Fruit fly (Drosophila melanogaster) whole organism, embryonic: ENCODE data around the gene Ilp5.
A peak's percentile ranks its signal among the peaks of the same experiment; 100 is the strongest.

Experiments used
- BEAF-32 ChIP-seq: fragments of 200-800 bp; sonication (Bioruptor generic); optimal IDR thresholded peaks from 3 replicates; lab custom pipeline; 2017; ENCODE audit warnings: missing biosample characterization, missing genetic modification characterization, mild to moderate bottlenecking, moderate library complexity, missing genetic modification reagents
- CG11695 ChIP-seq: fragments of 200-800 bp; sonication (Bioruptor generic); IDR thresholded peaks from 3 replicates; pipeline ENCODE4 v1.3.6; 2022; ENCODE audit warnings: missing biosample characterization, missing genetic modification characterization
- CG12104 ChIP-seq: fragments of 200-800 bp; sonication (Bioruptor generic); optimal IDR thresholded peaks from 3 replicates; lab custom pipeline; 2016; ENCODE audit warnings: missing biosample characterization, missing genetic modification characterization
- CG12744 ChIP-seq: fragments of 200-800 bp; sonication (Bioruptor generic); optimal IDR thresholded peaks from 2 replicates; lab custom pipeline; 2016; ENCODE audit warnings: missing biosample characterization, missing genetic modification characterization
- CG14965 ChIP-seq: fragments of 200-800 bp; sonication (Bioruptor generic); optimal IDR thresholded peaks from 2 replicates; lab custom pipeline; 2016; ENCODE audit warnings: missing biosample characterization, missing genetic modification characterization, borderline replicate concordance
- CG17385 ChIP-seq: fragments of 200-800 bp; sonication (Bioruptor generic); optimal IDR thresholded peaks from 3 replicates; lab custom pipeline; 2018; ENCODE audit warnings: missing biosample characterization, mild to moderate bottlenecking, missing genetic modification characterization
- CG1792 ChIP-seq: fragments of 200-800 bp; sonication (Bioruptor generic); optimal IDR thresholded peaks from 2 replicates; lab custom pipeline; 2016; ENCODE audit warnings: missing biosample characterization, missing genetic modification characterization
- CG18476 ChIP-seq: fragments of 200-800 bp; sonication (Bioruptor generic); optimal IDR thresholded peaks from 2 replicates; lab custom pipeline; 2016; ENCODE audit warnings: missing biosample characterization, mild to moderate bottlenecking, missing genetic modification characterization
- CG18619 ChIP-seq: fragments of 200-800 bp; sonication (Bioruptor generic); optimal IDR thresholded peaks from 3 replicates; lab custom pipeline; 2017; ENCODE audit warnings: missing biosample characterization, mild to moderate bottlenecking, missing genetic modification characterization
- CG18764 ChIP-seq: fragments of 200-800 bp; sonication (Bioruptor generic); optimal IDR thresholded peaks from 3 replicates; lab custom pipeline; 2016; ENCODE audit warnings: missing biosample characterization, missing genetic modification characterization
- CG3065 ChIP-seq: fragments of 200-800 bp; sonication (Bioruptor generic); optimal IDR thresholded peaks from 2 replicates; lab custom pipeline; 2016; ENCODE audit warnings: missing biosample characterization, missing genetic modification characterization
- CG31388 ChIP-seq: fragments of 200-800 bp; sonication (Bioruptor generic); optimal IDR thresholded peaks from 2 replicates; lab custom pipeline; 2016; ENCODE audit warnings: missing biosample characterization, missing genetic modification characterization
- CG3726 ChIP-seq: fragments of 200-800 bp; sonication (Bioruptor generic); IDR thresholded peaks from 3 replicates; pipeline ENCODE4, ENCODE4 v1.3.6; 2022; ENCODE audit warnings: missing biosample characterization, missing genetic modification characterization
- CG6765 ChIP-seq: fragments of 200-800 bp; sonication (Bioruptor generic); optimal IDR thresholded peaks from 3 replicates; lab custom pipeline; 2017; ENCODE audit warnings: missing biosample characterization, mild to moderate bottlenecking, missing genetic modification characterization
- CG8944 ChIP-seq: fragments of 200-800 bp; sonication (Bioruptor generic); optimal IDR thresholded peaks from 3 replicates; lab custom pipeline; 2016; ENCODE audit warnings: missing biosample characterization, missing genetic modification characterization
- CG9876 ChIP-seq: fragments of 200-800 bp; sonication (Bioruptor generic); optimal IDR thresholded peaks from 2 replicates; lab custom pipeline; 2016; ENCODE audit warnings: missing biosample characterization, missing genetic modification characterization
- CG9932 ChIP-seq: fragments of 200-800 bp; sonication (Bioruptor generic); IDR thresholded peaks from 2 replicates; pipeline ENCODE4 v1.3.6; 2022; ENCODE audit warnings: missing biosample characterization, missing genetic modification characterization
- Dad ChIP-seq: fragments of 200-800 bp; sonication (Bioruptor generic); optimal IDR thresholded peaks from 3 replicates; lab custom pipeline; 2016; ENCODE audit warnings: missing biosample characterization, missing genetic modification characterization
- Deaf1 ChIP-seq: fragments of 200-800 bp; optimal IDR thresholded peaks from 3 replicates; lab custom pipeline; 2019; ENCODE audit warnings: missing biosample characterization, mild to moderate bottlenecking, missing genetic modification characterization, moderate library complexity
- Dll ChIP-seq: fragments of 200-800 bp; sonication (Bioruptor generic); IDR thresholded peaks from 4 replicates; pipeline ENCODE4 v1.3.6; 2022; ENCODE audit warnings: missing biosample characterization, missing genetic modification characterization; ENCODE audit not compliant: partially characterized antibody
- Dp ChIP-seq: fragments of 200-800 bp; sonication (Bioruptor generic); optimal IDR thresholded peaks from 2 replicates; lab custom pipeline; 2018; ENCODE audit warnings: missing biosample characterization, mild to moderate bottlenecking, missing genetic modification characterization, moderate library complexity
- Dref ChIP-seq: fragments of 200-800 bp; sonication (Bioruptor generic); IDR thresholded peaks from 2 replicates; pipeline ENCODE4 v1.3.6; 2022; ENCODE audit warnings: missing biosample characterization, missing genetic modification characterization
- Hmx ChIP-seq: fragments of 200-800 bp; sonication (Bioruptor generic); optimal IDR thresholded peaks from 2 replicates; lab custom pipeline; 2016; ENCODE audit warnings: missing biosample characterization, missing genetic modification characterization
- Hr39 ChIP-seq: fragments of >200 bp; optimal IDR thresholded peaks from 2 replicates; lab custom pipeline; 2017
- MESR4 ChIP-seq: fragments of 200-800 bp; sonication (Bioruptor generic); optimal IDR thresholded peaks from 2 replicates; lab custom pipeline; 2018; ENCODE audit warnings: missing biosample characterization, mild to moderate bottlenecking, missing genetic modification characterization, moderate library complexity
- Med ChIP-seq: fragments of 200-800 bp; sonication (Bioruptor generic); peaks from one replicate; lab custom pipeline; 2016; ENCODE audit warnings: missing biosample characterization, missing genetic modification characterization, mild to moderate bottlenecking, inconsistent platforms, moderate library complexity
- Myb ChIP-seq: fragments of 200-800 bp; sonication (Bioruptor generic); optimal IDR thresholded peaks from 2 replicates; lab custom pipeline; 2016; ENCODE audit warnings: missing biosample characterization, missing genetic modification characterization
- Nf-YB ChIP-seq: fragments of 200-800 bp; sonication (Bioruptor generic); optimal IDR thresholded peaks from 3 replicates; lab custom pipeline; 2019; ENCODE audit warnings: missing biosample characterization, mild to moderate bottlenecking, missing genetic modification characterization, moderate library complexity
- Oaz ChIP-seq: fragments of 200-800 bp; sonication (Bioruptor generic); IDR thresholded peaks from 2 replicates; pipeline ENCODE4 v1.3.6; 2022; ENCODE audit warnings: missing biosample characterization, missing genetic modification characterization
- Opbp ChIP-seq: fragments of 200-800 bp; sonication (Bioruptor generic); IDR thresholded peaks from 3 replicates; pipeline ENCODE4 v1.3.6; 2022; ENCODE audit warnings: missing biosample characterization, missing genetic modification characterization; ENCODE audit not compliant: partially characterized antibody
- Rx ChIP-seq: fragments of 200-800 bp; sonication (Bioruptor generic); IDR thresholded peaks from 2 replicates; pipeline ENCODE4 v1.3.6; 2022; ENCODE audit warnings: missing biosample characterization, missing genetic modification characterization
- Side ChIP-seq: fragments of 200-800 bp; sonication (Bioruptor generic); optimal IDR thresholded peaks from 2 replicates; lab custom pipeline; 2016; ENCODE audit warnings: missing biosample characterization, missing genetic modification characterization
- cas ChIP-seq: fragments of 200-800 bp; sonication (Bioruptor generic); IDR thresholded peaks from 2 replicates; pipeline ENCODE4 v1.3.6; 2022; ENCODE audit warnings: missing biosample characterization, missing genetic modification characterization
- danr ChIP-seq: fragments of 200-800 bp; sonication (Bioruptor generic); IDR thresholded peaks from 2 replicates; pipeline ENCODE4 v1.3.6; 2022; ENCODE audit warnings: missing biosample characterization, missing genetic modification characterization
- dati ChIP-seq: fragments of 200-800 bp; sonication (Bioruptor generic); IDR thresholded peaks from 2 replicates; pipeline ENCODE4 v1.3.6; 2022; ENCODE audit warnings: missing biosample characterization, missing genetic modification characterization
- dmrt11E ChIP-seq: fragments of 200-800 bp; sonication (Bioruptor generic); optimal IDR thresholded peaks from 3 replicates; lab custom pipeline; 2018; ENCODE audit warnings: missing biosample characterization, mild to moderate bottlenecking, missing genetic modification characterization, moderate library complexity
- dmrt99B ChIP-seq: fragments of 200-800 bp; sonication (Bioruptor generic); optimal IDR thresholded peaks from 2 replicates; lab custom pipeline; 2018; ENCODE audit warnings: missing biosample characterization, mild to moderate bottlenecking, missing genetic modification characterization, moderate library complexity
- dysf ChIP-seq: fragments of 200-800 bp; sonication (Bioruptor generic); IDR thresholded peaks from 3 replicates; pipeline ENCODE4 v1.3.6; 2022; ENCODE audit warnings: missing biosample characterization, missing genetic modification characterization
- esg ChIP-seq: fragments of 200-800 bp; sonication (Bioruptor generic); conservative IDR thresholded peaks from 2 replicates; pipeline ENCODE4 v1.3.6; 2022; ENCODE audit warnings: missing biosample characterization, missing genetic modification characterization
- fd96Cb ChIP-seq: fragments of 200-800 bp; sonication (Bioruptor generic); optimal IDR thresholded peaks from 2 replicates; lab custom pipeline; 2018; ENCODE audit warnings: missing biosample characterization, mild to moderate bottlenecking, missing genetic modification characterization, moderate library complexity
- ftz-f1 ChIP-seq: fragments of 200-800 bp; sonication (Bioruptor generic); optimal IDR thresholded peaks from 2 replicates; lab custom pipeline; 2016; ENCODE audit warnings: missing biosample characterization, missing genetic modification characterization
- gsb ChIP-seq: fragments of 200-800 bp; sonication (Bioruptor generic); IDR thresholded peaks from 2 replicates; pipeline ENCODE4 v1.3.6; 2022; ENCODE audit warnings: missing biosample characterization, missing genetic modification characterization
- h ChIP-seq: fragments of >200 bp; optimal IDR thresholded peaks from 2 replicates; lab custom pipeline; 2017
- jing ChIP-seq: fragments of 200-800 bp; sonication (Bioruptor generic); optimal IDR thresholded peaks from 2 replicates; lab custom pipeline; 2018; ENCODE audit warnings: missing biosample characterization, mild to moderate bottlenecking, missing genetic modification characterization
- jumu ChIP-seq: fragments of 200-800 bp; sonication (Bioruptor generic); optimal IDR thresholded peaks from 3 replicates; lab custom pipeline; 2016; ENCODE audit warnings: missing biosample characterization, missing genetic modification characterization
- kni ChIP-seq: fragments of 200-800 bp; sonication (Bioruptor generic); optimal IDR thresholded peaks from 3 replicates; lab custom pipeline; 2017; ENCODE audit warnings: mild to moderate bottlenecking, missing biosample characterization, missing genetic modification reagents, missing genetic modification characterization
- nmo ChIP-seq: fragments of 200-800 bp; sonication (Bioruptor generic); optimal IDR thresholded peaks from 2 replicates; lab custom pipeline; 2018; ENCODE audit warnings: missing biosample characterization, mild to moderate bottlenecking, missing genetic modification characterization, moderate library complexity
- vnd ChIP-seq: fragments of 200-800 bp; sonication (Bioruptor generic); IDR thresholded peaks from 3 replicates; pipeline ENCODE4 v1.3.6; 2022; ENCODE audit warnings: missing biosample characterization, missing genetic modification characterization; ENCODE audit not compliant: partially characterized antibody
- z ChIP-seq: fragments of 200-800 bp; sonication (Bioruptor generic); IDR thresholded peaks from 3 replicates; pipeline ENCODE4 v1.3.6; 2022; ENCODE audit warnings: missing biosample characterization, missing genetic modification characterization
- zfh2 ChIP-seq: fragments of 200-800 bp; sonication (Bioruptor generic); optimal IDR thresholded peaks from 2 replicates; lab custom pipeline; 2016; ENCODE audit warnings: missing biosample characterization, missing genetic modification characterization

Ilp5 gene

DNA sequence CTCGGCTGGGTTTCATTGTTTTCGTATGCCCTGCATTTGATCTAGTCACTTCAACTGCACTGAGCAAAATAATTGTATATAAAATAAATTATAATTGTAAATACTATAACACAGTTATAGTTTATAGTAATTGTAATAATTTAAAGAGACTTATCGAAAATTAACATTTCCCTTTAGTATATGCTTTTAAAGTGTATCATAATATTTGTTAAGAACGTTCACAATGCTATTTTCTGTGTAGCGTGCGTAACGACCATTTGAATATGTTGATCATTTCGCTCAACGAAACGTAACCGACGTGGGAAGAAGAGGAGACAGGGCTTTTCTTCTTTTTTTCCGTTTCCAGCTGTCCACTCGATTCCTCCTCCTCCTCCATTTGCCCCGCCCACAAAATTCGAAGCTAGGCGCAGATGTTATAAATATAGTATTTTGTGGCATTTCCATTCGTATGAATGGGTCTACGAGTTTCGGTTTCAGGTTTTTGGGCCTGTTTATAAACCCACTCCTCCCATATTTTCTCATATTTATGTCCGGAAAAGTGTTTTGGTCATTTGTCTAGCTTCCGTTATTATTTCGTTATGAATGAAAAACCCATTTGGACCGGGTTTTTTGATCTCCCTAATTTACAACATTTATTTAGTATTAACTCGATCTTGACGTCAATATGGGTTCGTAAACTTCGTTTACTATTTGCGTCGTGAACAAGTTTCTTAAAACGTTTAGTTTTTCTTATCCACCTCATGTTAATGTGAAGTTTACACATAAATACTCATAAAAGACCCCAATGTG lies 32.9 kb upstream of the Ilp5 start (continued):
- TF ChIP-seq vnd (GFP tag; lab: Robert Waterston, UW) (no peak), CG3065 (GFP tag; lab: Kevin White, UChicago) (peak; percentile 73), zfh2 (no peak), Opbp (GFP tag; lab: Robert Waterston, UW) (no peak), Dll (GFP tag; lab: Robert Waterston, UW) (no peak), nmo (GFP tag; lab: Kevin White, UChicago) (peak; percentile 93), jing (GFP tag; lab: Kevin White, UChicago) (peak; percentile 48), dati (GFP tag; lab: Robert Waterston, UW) (no peak), Side (GFP tag; lab: Kevin White, UChicago) (no peak), gsb (GFP tag; lab: Robert Waterston, UW) (peak; percentile 39; the same call in 1 of the 2 replicates), CG18619 (GFP tag; lab: Kevin White, UChicago) (peak; percentile 55), Hmx (GFP tag; lab: Kevin White, UChicago) (no peak), BEAF-32 (GFP tag; lab: Kevin White, UChicago) (no peak), Dad (GFP tag; lab: Kevin White, UChicago) (no peak), CG8944 (GFP tag; lab: Kevin White, UChicago) (no peak), Hr39 (lab: Kevin White, UChicago) (no peak), z (GFP tag; lab: Robert Waterston, UW) (no peak), dmrt11E (tag; lab: Kevin White, UChicago) (peak; percentile 98), Myb (GFP tag; lab: Kevin White, UChicago) (no peak), kni (GFP tag; lab: Kevin White, UChicago) (no peak), Rx (GFP tag; lab: Robert Waterston, UW) (peak; percentile 59), Oaz (no peak), jumu (no peak), esg (GFP tag; lab: Robert Waterston, UW) (peak; percentile 67; the same call in 1 of the 2 replicates), CG9876 (GFP tag; lab: Kevin White, UChicago) (no peak), h (no peak), cas (GFP tag; lab: Robert Waterston, UW) (peak; percentile 54; the same call in 1 of the 2 replicates), ftz-f1 (GFP tag; lab: Kevin White, UChicago) (no peak), CG12104 (GFP tag; lab: Kevin White, UChicago) (peak; percentile 16), CG18476 (GFP tag; lab: Kevin White, UChicago) (peak; percentile 23), danr (GFP tag; lab: Robert Waterston, UW) (peak; percentile 80), MESR4 (no peak), Deaf1 (peak; percentile 68), Dp (GFP tag; lab: Kevin White, UChicago) (no peak), dysf (peak; percentile 82), CG17385 (peak; percentile 81), CG6765 (GFP tag; lab: Kevin White, UChicago) (no peak), CG11695 (GFP tag; lab: Robert Waterston, UW) (peak; percentile 87), dmrt99B (tag; lab: Kevin White, UChicago) (peak; percentile 90), CG3726 (GFP tag; lab: Robert Waterston, UW) (peak; percentile 84; the same call in 1 of the 3 replicates), CG1792 (GFP tag; lab: Kevin White, UChicago) (no peak), CG14965 (GFP tag; lab: Kevin White, UChicago) (no peak), CG31388 (GFP tag; lab: Kevin White, UChicago) (peak; percentile 26), Dref (no peak), CG9932 (GFP tag; lab: Robert Waterston, UW) (peak; percentile 52; the same call in 1 of the 2 replicates), Med (GFP tag; lab: Kevin White, UChicago) (peak; percentile 70), fd96Cb (tag; lab: Kevin White, UChicago) (peak; percentile 89), Nf-YB (peak; percentile 62), CG18764 (GFP tag; lab: Kevin White, UChicago) (peak; percentile 47), CG12744 (GFP tag; lab: Kevin White, UChicago) (no peak)
